Worm (Caenorhabditis elegans) whole organism, young adult: Measurements from ENCODE around the gene swp-1.

Experiments
- D2030.7 ChIP-seq: fragments of 200-800 bp; sonication (Bioruptor generic); IDR thresholded peaks from 2 replicates; pipeline ENCODE4 v1.3.6; 2022; ENCODE audit warnings: missing genetic modification reagents, missing genetic modification characterization, missing compliant biosample characterization
- F33H1.4 ChIP-seq: fragments of 200-800 bp; sonication (Bioruptor generic); IDR thresholded peaks from 2 replicates; pipeline ENCODE4 v1.3.6; 2022; ENCODE audit warnings: missing genetic modification reagents, missing genetic modification characterization, missing compliant biosample characterization
- F57A8.1 ChIP-seq: fragments of 200-800 bp; sonication (Bioruptor generic); optimal IDR thresholded peaks from 2 replicates; lab custom pipeline; 2018; ENCODE audit warnings: mild to moderate bottlenecking, missing genetic modification characterization, moderate library complexity, missing compliant biosample characterization
- K11D2.4 ChIP-seq: fragments of 200-800 bp; sonication (Bioruptor generic); IDR thresholded peaks from 2 replicates; pipeline ENCODE4 v1.3.6; 2022; ENCODE audit warnings: missing genetic modification reagents, missing genetic modification characterization, missing compliant biosample characterization
- T26A5.8 ChIP-seq: sonication (generic microtip); optimal IDR thresholded peaks from 2 replicates; lab custom pipeline; 2016; ENCODE audit warnings: missing genetic modification characterization, missing compliant biosample characterization
- Y67H2A.10 ChIP-seq: fragments of 200-800 bp; sonication (Bioruptor generic); conservative IDR thresholded peaks from 2 replicates; pipeline ENCODE4 v1.3.6; 2022; ENCODE audit warnings: missing genetic modification reagents, missing genetic modification characterization, missing compliant biosample characterization
- Y95B8A.8 ChIP-seq: fragments of 200-800 bp; sonication (Bioruptor generic); IDR thresholded peaks from 2 replicates; pipeline ENCODE4 v1.3.6; 2022; ENCODE audit warnings: missing genetic modification reagents, missing genetic modification characterization, missing compliant biosample characterization
- ZK185.1 ChIP-seq: sonication (generic microtip); optimal IDR thresholded peaks from 2 replicates; lab custom pipeline; 2016; ENCODE audit warnings: mild to moderate bottlenecking, missing genetic modification characterization, missing compliant biosample characterization; ENCODE audit not compliant: poor library complexity, severe bottlenecking
- akir-1 ChIP-seq: fragments of 200-800 bp; sonication (Bioruptor generic); optimal IDR thresholded peaks from 2 replicates; lab custom pipeline; 2018; ENCODE audit warnings: mild to moderate bottlenecking, missing genetic modification characterization, moderate library complexity, missing compliant biosample characterization
- athp-1 ChIP-seq: sonication (generic microtip); optimal IDR thresholded peaks from 2 replicates; lab custom pipeline; 2017; ENCODE audit warnings: mild to moderate bottlenecking, missing genetic modification characterization, missing compliant biosample characterization
- bed-1 ChIP-seq: fragments of 200-800 bp; sonication (Bioruptor generic); IDR thresholded peaks from 2 replicates; pipeline ENCODE4 v1.3.6; 2022; ENCODE audit warnings: missing genetic modification reagents, missing genetic modification characterization, missing compliant biosample characterization
- bed-2 ChIP-seq: fragments of 200-800 bp; sonication (Bioruptor generic); IDR thresholded peaks from 2 replicates; pipeline ENCODE4 v1.3.6; 2022; ENCODE audit warnings: missing genetic modification reagents, missing genetic modification characterization, missing compliant biosample characterization
- ceh-79 ChIP-seq: sonication (generic microtip); optimal IDR thresholded peaks from 2 replicates; lab custom pipeline; 2017; ENCODE audit warnings: mild to moderate bottlenecking, missing genetic modification characterization, missing compliant biosample characterization
- ceh-91 ChIP-seq: fragments of 200-800 bp; sonication (Bioruptor generic); IDR thresholded peaks from 2 replicates; pipeline ENCODE4 v1.3.6; 2022; ENCODE audit warnings: missing genetic modification reagents, missing genetic modification characterization, missing compliant biosample characterization
- dpl-1 ChIP-seq: fragments of 150-350 bp; optimal IDR thresholded peaks from 2 replicates; lab custom pipeline; 2014; ENCODE audit warnings: missing biosample characterization, missing genetic modification reagents, missing genetic modification characterization
- efl-1 ChIP-seq: fragments of 150-350 bp; optimal IDR thresholded peaks from 2 replicates; lab custom pipeline; 2014; ENCODE audit warnings: missing biosample characterization, missing genetic modification reagents, missing genetic modification characterization
- fkh-3 ChIP-seq: sonication (generic microtip); optimal IDR thresholded peaks from 2 replicates; lab custom pipeline; 2016; ENCODE audit warnings: mild to moderate bottlenecking, missing genetic modification characterization, missing compliant biosample characterization
- gei-17 ChIP-seq: fragments of 200-800 bp; sonication (Bioruptor generic); optimal IDR thresholded peaks from 2 replicates; lab custom pipeline; 2018; ENCODE audit warnings: mild to moderate bottlenecking, missing genetic modification characterization, missing compliant biosample characterization
- hlh-12 ChIP-seq: sonication (generic microtip); optimal IDR thresholded peaks from 2 replicates; lab custom pipeline; 2016; ENCODE audit warnings: missing genetic modification characterization, missing compliant biosample characterization
- hsf-1 ChIP-seq: fragments of 200-800 bp; sonication (Bioruptor generic); IDR thresholded peaks from 2 replicates; pipeline ENCODE4 v1.3.6; 2022; ENCODE audit warnings: missing genetic modification reagents, missing genetic modification characterization, missing compliant biosample characterization
- lin-35 ChIP-seq, 3 experiments: fragments of 150-350 bp in 2 of 3; sonication (generic microtip) in 1 of 3; optimal IDR thresholded peaks; 2 replicates each; lab custom pipeline; 2014 to 2018; ENCODE audit warnings: missing biosample characterization in 3 of 3, missing genetic modification characterization in 3 of 3, missing genetic modification reagents in 3 of 3
- lin-54 ChIP-seq: fragments of 200-800 bp; sonication (Bioruptor generic); optimal IDR thresholded peaks from 2 replicates; lab custom pipeline; 2018; ENCODE audit warnings: mild to moderate bottlenecking, missing genetic modification characterization, missing compliant biosample characterization
- lsl-1 ChIP-seq: fragments of 200-800 bp; sonication (Bioruptor generic); optimal IDR thresholded peaks from 2 replicates; lab custom pipeline; 2018; ENCODE audit warnings: mild to moderate bottlenecking, missing genetic modification characterization, moderate library complexity, missing compliant biosample characterization
- madf-6 ChIP-seq: fragments of 200-800 bp; sonication (Bioruptor generic); IDR thresholded peaks from 2 replicates; pipeline ENCODE4 v1.3.6; 2022; ENCODE audit warnings: missing genetic modification reagents, missing genetic modification characterization, missing compliant biosample characterization
- madf-8 ChIP-seq: fragments of 200-800 bp; sonication (Bioruptor generic); conservative IDR thresholded peaks from 2 replicates; pipeline ENCODE4 v1.3.6; 2022; ENCODE audit warnings: missing genetic modification reagents, missing genetic modification characterization, missing compliant biosample characterization
- mcd-1 ChIP-seq: fragments of 200-800 bp; sonication (Bioruptor generic); IDR thresholded peaks from 2 replicates; pipeline ENCODE4 v1.3.6; 2022; ENCODE audit warnings: missing genetic modification reagents, missing genetic modification characterization, missing compliant biosample characterization
- mxl-1 ChIP-seq: sonication (generic microtip); optimal IDR thresholded peaks from 2 replicates; lab custom pipeline; 2016; ENCODE audit warnings: missing genetic modification characterization, missing compliant biosample characterization
- nfya-1 ChIP-seq: sonication (generic microtip); optimal IDR thresholded peaks from 2 replicates; lab custom pipeline; 2017; ENCODE audit warnings: antibody characterized with exemption, missing compliant biosample characterization, missing genetic modification characterization, borderline replicate concordance; ENCODE audit not compliant: insufficient read depth
- nhr-120 ChIP-seq: fragments of 200-800 bp; sonication (Bioruptor generic); IDR thresholded peaks from 2 replicates; pipeline ENCODE4 v1.3.6; 2022; ENCODE audit warnings: missing genetic modification characterization, missing compliant biosample characterization
- nhr-90 ChIP-seq: sonication (generic microtip); optimal IDR thresholded peaks from 2 replicates; lab custom pipeline; 2016; ENCODE audit warnings: missing genotype, mild to moderate bottlenecking, missing genetic modification characterization, missing compliant biosample characterization
- rcor-1 ChIP-seq: fragments of 200-800 bp; sonication (Bioruptor generic); IDR thresholded peaks from 2 replicates; pipeline ENCODE4 v1.3.6; 2022; ENCODE audit warnings: missing genetic modification reagents, missing genetic modification characterization, missing compliant biosample characterization
- rpc-1 ChIP-seq, 2 experiments: fragments of 150-350 bp in 1 of 2; sonication (generic microtip) in 1 of 2; optimal IDR thresholded peaks; 2 replicates each; lab custom pipeline; 2014 to 2018; ENCODE audit warnings: missing biosample characterization in 1 of 2, missing genetic modification characterization in 1 of 2, missing genetic modification reagents in 1 of 2, missing genotype in 1 of 2
- sea-2 ChIP-seq: fragments of 200-800 bp; sonication (Bioruptor generic); IDR thresholded peaks from 2 replicates; pipeline ENCODE4 v1.3.6; 2022; ENCODE audit warnings: missing genetic modification characterization, missing compliant biosample characterization
- snpc-1.1 ChIP-seq: sonication (generic microtip); optimal IDR thresholded peaks from 2 replicates; lab custom pipeline; 2017; ENCODE audit warnings: missing genetic modification characterization, mild to moderate bottlenecking, missing compliant biosample characterization, antibody characterized with exemption, moderate library complexity, missing genotype, missing genetic modification reagents; ENCODE audit not compliant: insufficient read depth
- snpc-3.4 ChIP-seq: sonication (generic microtip); optimal IDR thresholded peaks from 2 replicates; lab custom pipeline; 2017; ENCODE audit warnings: missing genetic modification characterization, mild to moderate bottlenecking, missing compliant biosample characterization, antibody characterized with exemption, moderate library complexity, missing genotype, missing genetic modification reagents
- snpc-4 ChIP-seq, 5 experiments: fragments of 150-350 bp in 1 of 5; sonication (generic microtip) in 4 of 5; optimal IDR thresholded peaks; 2 replicates each; lab custom pipeline; 2014 to 2018; ENCODE audit warnings: missing genetic modification characterization in 5 of 5, missing biosample characterization in 3 of 5, antibody characterized with exemption in 2 of 5, mild to moderate bottlenecking in 2 of 5, missing compliant biosample characterization in 2 of 5, missing genotype in 2 of 5, moderate library complexity in 2 of 5, missing genetic modification reagents in 1 of 5
- sptf-2 ChIP-seq: fragments of 200-800 bp; sonication (Bioruptor generic); optimal IDR thresholded peaks from 2 replicates; lab custom pipeline; 2018; ENCODE audit warnings: mild to moderate bottlenecking, missing genetic modification characterization, missing compliant biosample characterization
- tlf-1 ChIP-seq: fragments of 200-800 bp; sonication (Bioruptor generic); optimal IDR thresholded peaks from 2 replicates; lab custom pipeline; 2018; ENCODE audit warnings: mild to moderate bottlenecking, missing genetic modification characterization, missing compliant biosample characterization
- zfh-2 ChIP-seq: fragments of 200-800 bp; sonication (Bioruptor generic); conservative IDR thresholded peaks from 2 replicates; pipeline ENCODE4 v1.3.6; 2022; ENCODE audit warnings: missing genetic modification reagents, missing genetic modification characterization, missing compliant biosample characterization
- zim-3 ChIP-seq: sonication (generic microtip); optimal IDR thresholded peaks from 2 replicates; lab custom pipeline; 2017; ENCODE audit warnings: mild to moderate bottlenecking, missing genetic modification characterization, moderate library complexity, missing compliant biosample characterization
- ztf-18 ChIP-seq: sonication (generic microtip); optimal IDR thresholded peaks from 2 replicates; lab custom pipeline; 2016; ENCODE audit warnings: missing genotype, mild to moderate bottlenecking, missing genetic modification characterization, missing compliant biosample characterization
- ztf-3 ChIP-seq: fragments of 200-800 bp; sonication (Bioruptor generic); optimal IDR thresholded peaks from 2 replicates; lab custom pipeline; 2018; ENCODE audit warnings: mild to moderate bottlenecking, missing genetic modification characterization, missing compliant biosample characterization

Gene swp-1

ce11 chrIII:5697266-5697665 lies 8.1 kb downstream of the swp-1 start, which contains the start of gene B0336.7:
Gene B0336.7, minus strand, starts transcription at chrIII:5697366.
- TF ChIP-seq K11D2.4 (GFP tag; lab: Robert Waterston, UW) (no peak), nfya-1 (tag; lab: Kevin White, UChicago) (no peak), ZK185.1 (tag; lab: Kevin White, UChicago) (no peak), bed-1 (GFP tag; lab: Robert Waterston, UW) (no peak), sea-2 (no peak), zim-3 (tag; lab: Kevin White, UChicago) (no peak)

- TF ChIP-seq lin-35 (GFP tag; optimal IDR thresholded peaks at IDR 0.05; lab: Kevin White, UChicago) (no peak), mxl-1 (no peak), madf-6 (GFP tag; lab: Robert Waterston, UW) (peak; percentile 15; the same call in 1 of the 2 replicates), rcor-1 (GFP tag; lab: Robert Waterston, UW) (no peak), sptf-2 (GFP tag; lab: Kevin White, UChicago) (no peak), ztf-3 (GFP tag; lab: Kevin White, UChicago) (no peak), hsf-1 (GFP tag; lab: Robert Waterston, UW) (0 out of 2 replicates have a peak, but pooled peaks have one; percentile 46), F57A8.1 (no peak)
Observed at ce11 chrIII:5693736-5694135, 11.6 kb downstream of the swp-1 start, which contains the start of gene B0336.13. Gene B0336.13, plus strand, starts transcription at chrIII:5694036.

ce11 chrIII:5692690-5693089 lies 12.6 kb downstream of the swp-1 start, which contains the start of the genes abi-1 and arle-14:
Gene abi-1, minus strand, starts transcription at chrIII:5692740.
Gene arle-14, plus strand, starts transcription at chrIII:5692906.
- TF ChIP-seq ceh-79 (tag; lab: Kevin White, UChicago), result no peak
- no peak for TF ChIP-seq bed-1 (GFP tag; lab: Robert Waterston, UW)
- TF ChIP-seq efl-1 (GFP tag; lab: Kevin White, UChicago), result peak; percentile 81
- TF ChIP-seq snpc-3.4 (tag; lab: Kevin White, UChicago), result peak; percentile 29
- TF ChIP-seq lin-54, result peak; percentile 7
- peak; percentile 51 for TF ChIP-seq snpc-1.1
- peak; percentile 33 for TF ChIP-seq lsl-1 (GFP tag; lab: Kevin White, UChicago)
- TF ChIP-seq D2030.7 (GFP tag; lab: Robert Waterston, UW), result peak; percentile 16; the same call in 1 of the 2 replicates
- TF ChIP-seq ceh-91 (GFP tag; lab: Robert Waterston, UW), result 0 out of 2 replicates have a peak, but pooled peaks have one; percentile 16
- peak; percentile 23 for TF ChIP-seq dpl-1
- 0 out of 2 replicates have a peak, but pooled peaks have one; percentile 25 for TF ChIP-seq mcd-1
- peak; percentile 75; the same call in 1 of the 2 replicates for TF ChIP-seq madf-6 (GFP tag; lab: Robert Waterston, UW)
- no peak for TF ChIP-seq tlf-1 (GFP tag; lab: Kevin White, UChicago)
- TF ChIP-seq madf-8 (GFP tag; lab: Robert Waterston, UW), result 0 out of 2 replicates have a peak, but pooled peaks have one; percentile 18
- peak; percentile 43; the same call in 1 of the 2 replicates for TF ChIP-seq F33H1.4 (GFP tag; lab: Robert Waterston, UW)

- TF ChIP-seq lin-54, result no peak
- no peak for TF ChIP-seq akir-1 (GFP tag; lab: Kevin White, UChicago)
- TF ChIP-seq rpc-1 (optimal IDR thresholded peaks at IDR 0.05; lab: Kevin White, UChicago), result no peak
- no peak for TF ChIP-seq rpc-1 (tag; optimal IDR thresholded peaks at IDR 0.05; lab: Kevin White, UChicago)
- TF ChIP-seq fkh-3 (tag; lab: Kevin White, UChicago), result no peak
- no peak for TF ChIP-seq nhr-120
- TF ChIP-seq hlh-12 (tag; lab: Kevin White, UChicago), result no peak
- no peak for TF ChIP-seq athp-1 (tag; lab: Kevin White, UChicago)
- TF ChIP-seq bed-2 (GFP tag; lab: Robert Waterston, UW), result no peak
- no peak for TF ChIP-seq T26A5.8
- TF ChIP-seq nhr-90 (tag; lab: Kevin White, UChicago), result no peak
- no peak for TF ChIP-seq ztf-18 (tag; lab: Kevin White, UChicago)
- TF ChIP-seq Y95B8A.8 (GFP tag; lab: Robert Waterston, UW), result no peak
- no peak for TF ChIP-seq snpc-4 (GFP tag; optimal IDR thresholded peaks at IDR 0.05; lab: Kevin White, UChicago)
- TF ChIP-seq snpc-4 (tag; optimal IDR thresholded peaks at IDR 0.05; lab: Kevin White, UChicago), result no peak
- no peak for TF ChIP-seq zfh-2
- TF ChIP-seq Y67H2A.10, result no peak
- TF ChIP-seq gei-17 (GFP tag; lab: Kevin White, UChicago), result no peak
Observed at ce11 chrIII:5691826-5692225, 13.5 kb downstream of the swp-1 start.
